Comparison of ENCODE assay signal across 3 fruit fly cellular contexts in genomic region chr3R:23214603-23215433, dm6.
TF ChIP-seq lines count a peak whose summit lies in the region.

No protein-coding gene starts in this region.

TF ChIP-seq in whole organism, adult, 20 proteins besides CTCF, POLR2A, EP300 and RAD21 (continued from another document):
- TF ChIP-seq CG7101 (tag; optimal IDR thresholded peaks at IDR 0.05; lab: Kevin White, UChicago): peak; percentile 12

TF ChIP-seq in whole organism, embryonic, 481 proteins besides CTCF, POLR2A, EP300 and RAD21 (continued from another document and continues in another):
- TF ChIP-seq CG30020 (tag; optimal IDR thresholded peaks at IDR 0.05; lab: Kevin White, UChicago) (no peak), CG6689 (GFP tag; IDR thresholded peaks at IDR 0.05; lab: Robert Waterston, UW) (no peak), Atf3 (GFP tag; optimal IDR thresholded peaks at IDR 0.05; lab: Kevin White, UChicago) (no peak), h (optimal IDR thresholded peaks at IDR 0.05; lab: Kevin White, UChicago) (no peak), CG7786 (GFP tag; optimal IDR thresholded peaks at IDR 0.05; lab: Kevin White, UChicago) (no peak), ind (GFP tag; optimal IDR thresholded peaks at IDR 0.05; lab: Kevin White, UChicago) (no peak), Gug (GFP tag; IDR thresholded peaks at IDR 0.05; lab: Robert Waterston, UW) (no peak), CG15601 (tag; optimal IDR thresholded peaks at IDR 0.05; lab: Kevin White, UChicago) (peak; percentile 61), cato (GFP tag; optimal IDR thresholded peaks at IDR 0.05; lab: Kevin White, UChicago; ENCODE audit: borderline replicate concordance) (no peak), CG2199 (GFP tag; IDR thresholded peaks at IDR 0.05; lab: Robert Waterston, UW) (no peak), Dp (GFP tag; optimal IDR thresholded peaks at IDR 0.05; lab: Kevin White, UChicago) (peak; percentile 95), Ravus (GFP tag; IDR thresholded peaks at IDR 0.05; lab: Robert Waterston, UW) (no peak), Kr (GFP tag; optimal IDR thresholded peaks at IDR 0.05; lab: Kevin White, UChicago) (peak; percentile 2), CG1832 (GFP tag; optimal IDR thresholded peaks at IDR 0.05; lab: Kevin White, UChicago) (no peak), ase (GFP tag; IDR thresholded peaks at IDR 0.05; lab: Robert Waterston, UW) (no peak), Ada2b (GFP tag; IDR thresholded peaks at IDR 0.05; lab: Robert Waterston, UW) (no peak), CG18764 (GFP tag; optimal IDR thresholded peaks at IDR 0.05; lab: Kevin White, UChicago) (no peak), dati (GFP tag; IDR thresholded peaks at IDR 0.05; lab: Robert Waterston, UW) (no peak), HLH4C (GFP tag; IDR thresholded peaks at IDR 0.05; lab: Robert Waterston, UW; ENCODE audit: partially characterized antibody) (peak; percentile 62), CG4360 (GFP tag; IDR thresholded peaks at IDR 0.05; lab: Robert Waterston, UW) (no peak), row (GFP tag; IDR thresholded peaks at IDR 0.05; lab: Robert Waterston, UW) (peak; percentile 9; the same call in 1 of the 3 replicates), ato (GFP tag; IDR thresholded peaks at IDR 0.05; lab: Robert Waterston, UW; ENCODE audit: partially characterized antibody) (no peak), zen2 (GFP tag; IDR thresholded peaks at IDR 0.05; lab: Robert Waterston, UW; ENCODE audit: partially characterized antibody) (peak; percentile 11; the same call in 1 of the 3 replicates), Awh (GFP tag; IDR thresholded peaks at IDR 0.05; lab: Robert Waterston, UW) (no peak), tio (GFP tag; optimal IDR thresholded peaks at IDR 0.05; lab: Kevin White, UChicago) (no peak), chn (GFP tag; optimal IDR thresholded peaks at IDR 0.05; lab: Kevin White, UChicago) (no peak), CG6791 (GFP tag; IDR thresholded peaks at IDR 0.05; lab: Robert Waterston, UW; ENCODE audit: partially characterized antibody) (peak; percentile 51; the same call in 1 of the 3 replicates), CG10366 (GFP tag; IDR thresholded peaks at IDR 0.05; lab: Robert Waterston, UW) (no peak), CG3163 (GFP tag; optimal IDR thresholded peaks at IDR 0.05; lab: Kevin White, UChicago) (no peak), unc-4 (GFP tag; IDR thresholded peaks at IDR 0.05; lab: Robert Waterston, UW; ENCODE audit: partially characterized antibody) (peak; percentile 54; the same call in 1 of the 2 replicates), grau (tag; optimal IDR thresholded peaks at IDR 0.05; lab: Kevin White, UChicago) (peak; percentile 15), CkIIα-i1 (GFP tag; IDR thresholded peaks at IDR 0.05; lab: Robert Waterston, UW) (no peak), BEAF-32 (GFP tag; optimal IDR thresholded peaks at IDR 0.05; lab: Kevin White, UChicago) (peak; percentile 35), CG12219 (GFP tag; optimal IDR thresholded peaks at IDR 0.05; lab: Kevin White, UChicago) (no peak), bcd (GFP tag; optimal IDR thresholded peaks at IDR 0.05; lab: Kevin White, UChicago) (no peak), E2f2 (GFP tag; IDR thresholded peaks at IDR 0.05; lab: Robert Waterston, UW) (peak; percentile 96), zfh2 (GFP tag; optimal IDR thresholded peaks at IDR 0.05; lab: Kevin White, UChicago) (no peak), CG10321 (GFP tag; IDR thresholded peaks at IDR 0.05; lab: Robert Waterston, UW) (no peak), CG4404 (GFP tag; IDR thresholded peaks at IDR 0.05; lab: Robert Waterston, UW) (no peak), Sin3A (optimal IDR thresholded peaks at IDR 0.05; lab: Kevin White, UChicago) (no peak), CG33557 (GFP tag; optimal IDR thresholded peaks at IDR 0.05; lab: Kevin White, UChicago) (no peak), CG6683 (GFP tag; optimal IDR thresholded peaks at IDR 0.05; lab: Kevin White, UChicago) (no peak), CG5180 (GFP tag; optimal IDR thresholded peaks at IDR 0.05; lab: Kevin White, UChicago) (peak; percentile 51), esg (GFP tag; conservative IDR thresholded peaks at IDR 0.05; lab: Robert Waterston, UW) (no peak), CG8089 (GFP tag; optimal IDR thresholded peaks at IDR 0.05; lab: Kevin White, UChicago) (no peak), CG2120 (GFP tag; optimal IDR thresholded peaks at IDR 0.05; lab: Kevin White, UChicago) (no peak), trem (tag; optimal IDR thresholded peaks at IDR 0.05; lab: Kevin White, UChicago) (peak; percentile 65), z (GFP tag; IDR thresholded peaks at IDR 0.05; lab: Robert Waterston, UW) (no peak), CG8388 (GFP tag; optimal IDR thresholded peaks at IDR 0.05; lab: Kevin White, UChicago) (no peak), usp (GFP tag; optimal IDR thresholded peaks at IDR 0.05; lab: Kevin White, UChicago) (no peak), CG9797 (GFP tag; optimal IDR thresholded peaks at IDR 0.05; lab: Kevin White, UChicago) (peak; percentile 20), CG17802 (tag; optimal IDR thresholded peaks at IDR 0.05; lab: Kevin White, UChicago) (no peak), CG5953 (GFP tag; IDR thresholded peaks at IDR 0.05; lab: Robert Waterston, UW) (no peak), ac (GFP tag; optimal IDR thresholded peaks at IDR 0.05; lab: Kevin White, UChicago) (no peak), C15 (GFP tag; IDR thresholded peaks at IDR 0.05; lab: Robert Waterston, UW) (no peak), CG4707 (GFP tag; optimal IDR thresholded peaks at IDR 0.05; lab: Kevin White, UChicago) (peak; percentile 12), CG13775 (GFP tag; optimal IDR thresholded peaks at IDR 0.05; lab: Kevin White, UChicago) (no peak), lov (optimal IDR thresholded peaks at IDR 0.05; lab: Kevin White, UChicago) (no peak), lov (GFP tag; IDR thresholded peaks at IDR 0.05; lab: Robert Waterston, UW) (no peak; the same call in 2 of the 3 replicates), tgo (GFP tag; IDR thresholded peaks at IDR 0.05; lab: Robert Waterston, UW) (no peak), CG9215 (GFP tag; IDR thresholded peaks at IDR 0.05; lab: Robert Waterston, UW) (no peak), dpn (GFP tag; optimal IDR thresholded peaks at IDR 0.05; lab: Kevin White, UChicago) (no peak), crc (GFP tag; optimal IDR thresholded peaks at IDR 0.05; lab: Kevin White, UChicago) (no peak), Lhr (GFP tag; optimal IDR thresholded peaks at IDR 0.05; lab: Kevin White, UChicago) (peak; percentile 74), CG11398 (GFP tag; optimal IDR thresholded peaks at IDR 0.05; lab: Kevin White, UChicago) (no peak), nerfin-2 (GFP tag; IDR thresholded peaks at IDR 0.05; lab: Robert Waterston, UW; ENCODE audit: partially characterized antibody) (0 out of 2 replicates have a peak, but pooled peaks have one; percentile 26)

TF ChIP-seq in whole organism, prepupa, 60 proteins besides CTCF, POLR2A, EP300 and RAD21 (continued from another document):
- TF ChIP-seq spab (GFP tag; optimal IDR thresholded peaks at IDR 0.05; lab: Kevin White, UChicago) (no peak), CG8632 (GFP tag; optimal IDR thresholded peaks at IDR 0.05; lab: Kevin White, UChicago) (no peak), dsx (GFP tag; optimal IDR thresholded peaks at IDR 0.05; lab: Kevin White, UChicago; ENCODE audit: poor library complexity, severe bottlenecking) (peak; percentile 21), Eip78C (GFP tag; lab: Kevin White, UChicago) (peak; percentile 50), Smox (GFP tag; optimal IDR thresholded peaks at IDR 0.05; lab: Kevin White, UChicago) (peak; percentile 23), esn (GFP tag; optimal IDR thresholded peaks at IDR 0.05; lab: Kevin White, UChicago) (peak; percentile 26)
